Fruit fly (Drosophila melanogaster) whole organism, embryonic: ENCODE measurements around the gene Ythdf.

ENCODE experiments used
- Bgb ChIP-seq: fragments of 200-800 bp; sonication (Bioruptor generic); IDR thresholded peaks from 2 replicates; pipeline ENCODE4 v1.3.6; 2022; ENCODE audit warnings: missing biosample characterization, missing genetic modification characterization; ENCODE audit not compliant: partially characterized antibody
- CG10543 ChIP-seq: fragments of 200-800 bp; sonication (Bioruptor generic); optimal IDR thresholded peaks from 3 replicates; lab custom pipeline; 2017; ENCODE audit warnings: missing biosample characterization, mild to moderate bottlenecking, missing genetic modification characterization, moderate library complexity
- CG10565 ChIP-seq: fragments of 200-800 bp; sonication (Bioruptor generic); optimal IDR thresholded peaks from 3 replicates; lab custom pipeline; 2016; ENCODE audit warnings: missing biosample characterization, mild to moderate bottlenecking, missing genetic modification characterization
- CG11696 ChIP-seq: fragments of 200-800 bp; sonication (Bioruptor generic); IDR thresholded peaks from 2 replicates; pipeline ENCODE4 v1.3.6; 2022; ENCODE audit warnings: missing biosample characterization, missing genetic modification characterization
- CG13296 ChIP-seq: fragments of 200-800 bp; sonication (Bioruptor generic); optimal IDR thresholded peaks from 3 replicates; lab custom pipeline; 2018; ENCODE audit warnings: missing biosample characterization, mild to moderate bottlenecking, missing genetic modification characterization
- CG13424 ChIP-seq: fragments of 200-800 bp; sonication (Bioruptor generic); optimal IDR thresholded peaks from 2 replicates; lab custom pipeline; 2019; ENCODE audit warnings: missing biosample characterization, mild to moderate bottlenecking, missing genetic modification characterization, moderate library complexity
- CG14860 ChIP-seq: fragments of 200-800 bp; sonication (Bioruptor generic); IDR thresholded peaks from 3 replicates; pipeline ENCODE4 v1.3.6; 2022; ENCODE audit warnings: missing biosample characterization, missing genetic modification characterization; ENCODE audit not compliant: partially characterized antibody
- CG16779 ChIP-seq: fragments of 200-800 bp; sonication (Bioruptor generic); IDR thresholded peaks from 2 replicates; pipeline ENCODE4 v1.3.6; 2022; ENCODE audit warnings: missing biosample characterization, missing genetic modification characterization
- CG16863 ChIP-seq: fragments of 200-800 bp; sonication (Bioruptor generic); optimal IDR thresholded peaks from 3 replicates; lab custom pipeline; 2016; ENCODE audit warnings: missing biosample characterization, missing genetic modification characterization
- CG17829 ChIP-seq: fragments of 200-800 bp; optimal IDR thresholded peaks from 2 replicates; lab custom pipeline; 2019; ENCODE audit warnings: missing biosample characterization, mild to moderate bottlenecking, missing genetic modification characterization, moderate library complexity
- CG1832 ChIP-seq: fragments of 200-800 bp; sonication (Bioruptor generic); optimal IDR thresholded peaks from 2 replicates; lab custom pipeline; 2017; ENCODE audit warnings: missing biosample characterization, mild to moderate bottlenecking, missing genetic modification characterization, inconsistent platforms
- CG18619 ChIP-seq: fragments of 200-800 bp; sonication (Bioruptor generic); optimal IDR thresholded peaks from 3 replicates; lab custom pipeline; 2017; ENCODE audit warnings: missing biosample characterization, mild to moderate bottlenecking, missing genetic modification characterization
- CG18764 ChIP-seq: fragments of 200-800 bp; sonication (Bioruptor generic); optimal IDR thresholded peaks from 3 replicates; lab custom pipeline; 2016; ENCODE audit warnings: missing biosample characterization, missing genetic modification characterization
- CG32772 ChIP-seq: fragments of 200-800 bp; sonication (Bioruptor generic); IDR thresholded peaks from 2 replicates; pipeline ENCODE4 v1.3.6; 2022; ENCODE audit warnings: missing biosample characterization, missing genetic modification characterization
- CG3407 ChIP-seq: fragments of 200-800 bp; sonication (Bioruptor generic); optimal IDR thresholded peaks from 2 replicates; lab custom pipeline; 2018; ENCODE audit warnings: missing biosample characterization, mild to moderate bottlenecking, missing genetic modification characterization
- CG34376 ChIP-seq: fragments of 200-800 bp; sonication (Bioruptor generic); optimal IDR thresholded peaks from 2 replicates; lab custom pipeline; 2018; ENCODE audit warnings: missing biosample characterization, mild to moderate bottlenecking, missing genetic modification characterization
- CG4404 ChIP-seq: fragments of 200-800 bp; sonication (Bioruptor generic); IDR thresholded peaks from 2 replicates; pipeline ENCODE4 v1.3.6; 2022; ENCODE audit warnings: missing biosample characterization, missing genetic modification characterization
- CG6683 ChIP-seq: fragments of 200-800 bp; sonication (Bioruptor generic); optimal IDR thresholded peaks from 2 replicates; lab custom pipeline; 2017; ENCODE audit warnings: missing biosample characterization, mild to moderate bottlenecking, missing genetic modification characterization, missing genetic modification reagents
- CG6689 ChIP-seq: fragments of 200-800 bp; sonication (Bioruptor generic); IDR thresholded peaks from 2 replicates; pipeline ENCODE4 v1.3.6; 2022; ENCODE audit warnings: missing biosample characterization, missing genetic modification characterization
- CG7271 ChIP-seq: fragments of 200-800 bp; sonication (Bioruptor generic); optimal IDR thresholded peaks from 2 replicates; lab custom pipeline; 2018; ENCODE audit warnings: missing biosample characterization, mild to moderate bottlenecking, missing genetic modification characterization, moderate library complexity
- CG7372 ChIP-seq: fragments of 200-800 bp; sonication (Bioruptor generic); IDR thresholded peaks from 2 replicates; pipeline ENCODE4 v1.3.6; 2022; ENCODE audit warnings: missing biosample characterization, missing genetic modification characterization
- CG8478 ChIP-seq: fragments of >200 bp; optimal IDR thresholded peaks from 2 replicates; lab custom pipeline; 2018
- CG8924 ChIP-seq: fragments of 200-800 bp; optimal IDR thresholded peaks from 3 replicates; lab custom pipeline; 2019; ENCODE audit warnings: missing biosample characterization, mild to moderate bottlenecking, missing genetic modification characterization, moderate library complexity
- D19A ChIP-seq: fragments of 200-800 bp; optimal IDR thresholded peaks from 3 replicates; lab custom pipeline; 2019; ENCODE audit warnings: missing biosample characterization, mild to moderate bottlenecking, missing genetic modification characterization, moderate library complexity
- Dip2 ChIP-seq: fragments of 200-800 bp; sonication (Bioruptor generic); IDR thresholded peaks from 2 replicates; pipeline ENCODE4 v1.3.6; 2022; ENCODE audit warnings: missing biosample characterization, missing genetic modification characterization
- Dref ChIP-seq: fragments of 200-800 bp; sonication (Bioruptor generic); IDR thresholded peaks from 2 replicates; pipeline ENCODE4 v1.3.6; 2022; ENCODE audit warnings: missing biosample characterization, missing genetic modification characterization
- Fer2 ChIP-seq: fragments of 200-800 bp; sonication (Bioruptor generic); optimal IDR thresholded peaks from 2 replicates; lab custom pipeline; 2018; ENCODE audit warnings: missing biosample characterization, mild to moderate bottlenecking, missing genetic modification characterization, moderate library complexity
- Fer3 ChIP-seq: fragments of 200-800 bp; sonication (Bioruptor generic); optimal IDR thresholded peaks from 2 replicates; lab custom pipeline; 2018; ENCODE audit warnings: missing biosample characterization, mild to moderate bottlenecking, missing genetic modification characterization, moderate library complexity
- H15 ChIP-seq: fragments of 200-800 bp; sonication (Bioruptor generic); IDR thresholded peaks from 3 replicates; pipeline ENCODE4 v1.3.6; 2022; ENCODE audit warnings: missing biosample characterization, missing genetic modification characterization
- HLH3B ChIP-seq: fragments of 200-800 bp; sonication (Bioruptor generic); IDR thresholded peaks from 2 replicates; pipeline ENCODE4 v1.3.6; 2022; ENCODE audit warnings: missing biosample characterization, missing genetic modification characterization
- Sry-δ ChIP-seq: fragments of 200-800 bp; sonication (Bioruptor generic); optimal IDR thresholded peaks from 2 replicates; lab custom pipeline; 2016; ENCODE audit warnings: missing biosample characterization, missing genetic modification characterization
- Vsx1 ChIP-seq: fragments of 200-800 bp; sonication (Bioruptor generic); optimal IDR thresholded peaks from 2 replicates; lab custom pipeline; 2017; ENCODE audit warnings: missing biosample characterization, mild to moderate bottlenecking, missing genetic modification characterization, missing genetic modification reagents
- bbx ChIP-seq: fragments of 200-800 bp; sonication (Bioruptor generic); IDR thresholded peaks from 2 replicates; pipeline ENCODE4 v1.3.6; 2022; ENCODE audit warnings: missing biosample characterization, missing genetic modification characterization; ENCODE audit not compliant: partially characterized antibody
- br ChIP-seq: fragments of >200 bp; optimal IDR thresholded peaks from 2 replicates; lab custom pipeline; 2017
- cg ChIP-seq: fragments of 200-800 bp; sonication (Bioruptor generic); optimal IDR thresholded peaks from 3 replicates; lab custom pipeline; 2019; ENCODE audit warnings: missing biosample characterization, mild to moderate bottlenecking, missing genetic modification characterization, moderate library complexity
- chm ChIP-seq: fragments of 200-800 bp; sonication (Bioruptor generic); IDR thresholded peaks from 2 replicates; pipeline ENCODE4 v1.3.6; 2022; ENCODE audit warnings: missing biosample characterization, missing genetic modification characterization
- crp ChIP-seq, 2 experiments: fragments of 200-800 bp; sonication (Bioruptor generic); optimal IDR thresholded peaks; 2 replicates in 1 of 2; 3 replicates in 1 of 2; lab custom pipeline; 2017; ENCODE audit warnings: missing biosample characterization in 2 of 2, missing genetic modification characterization in 2 of 2, mild to moderate bottlenecking in 1 of 2, moderate library complexity in 1 of 2
- dmrt11E ChIP-seq: fragments of 200-800 bp; sonication (Bioruptor generic); optimal IDR thresholded peaks from 3 replicates; lab custom pipeline; 2018; ENCODE audit warnings: missing biosample characterization, mild to moderate bottlenecking, missing genetic modification characterization, moderate library complexity
- ftz-f1 ChIP-seq: fragments of 200-800 bp; sonication (Bioruptor generic); optimal IDR thresholded peaks from 2 replicates; lab custom pipeline; 2016; ENCODE audit warnings: missing biosample characterization, missing genetic modification characterization
- h ChIP-seq: fragments of >200 bp; optimal IDR thresholded peaks from 2 replicates; lab custom pipeline; 2017
- klu ChIP-seq: fragments of 200-800 bp; sonication (Bioruptor generic); IDR thresholded peaks from 2 replicates; pipeline ENCODE4 v1.3.6; 2022; ENCODE audit warnings: missing biosample characterization, missing genetic modification characterization
- lab ChIP-seq: fragments of 200-800 bp; sonication (Bioruptor generic); optimal IDR thresholded peaks from 3 replicates; lab custom pipeline; 2017; ENCODE audit warnings: missing biosample characterization, missing genetic modification characterization, mild to moderate bottlenecking, moderate library complexity, missing genetic modification reagents
- nerfin-2 ChIP-seq: fragments of 200-800 bp; sonication (Bioruptor generic); IDR thresholded peaks from 2 replicates; pipeline ENCODE4 v1.3.6; 2022; ENCODE audit warnings: missing biosample characterization, missing genetic modification characterization; ENCODE audit not compliant: partially characterized antibody
- repo ChIP-seq: fragments of 200-800 bp; sonication (Bioruptor generic); optimal IDR thresholded peaks from 2 replicates; lab custom pipeline; 2016; ENCODE audit warnings: missing biosample characterization, missing genetic modification characterization
- shn ChIP-seq: fragments of 200-800 bp; sonication (Bioruptor generic); optimal IDR thresholded peaks from 3 replicates; lab custom pipeline; 2016; ENCODE audit warnings: missing biosample characterization, missing genetic modification characterization
- sim ChIP-seq: fragments of 200-800 bp; sonication (Bioruptor generic); IDR thresholded peaks from 2 replicates; pipeline ENCODE4 v1.3.6; 2022; ENCODE audit warnings: missing biosample characterization, missing genetic modification characterization
- sna ChIP-seq: fragments of 200-800 bp; sonication (Bioruptor generic); IDR thresholded peaks from 2 replicates; pipeline ENCODE4 v1.3.6; 2022; ENCODE audit warnings: missing biosample characterization, missing genetic modification characterization; ENCODE audit not compliant: partially characterized antibody
- so ChIP-seq: fragments of 200-800 bp; sonication (Bioruptor generic); IDR thresholded peaks from 3 replicates; pipeline ENCODE4 v1.3.6; 2022; ENCODE audit warnings: missing biosample characterization, missing genetic modification characterization
- sob ChIP-seq: fragments of 200-800 bp; sonication (Bioruptor generic); IDR thresholded peaks from 2 replicates; pipeline ENCODE4 v1.3.6; 2022; ENCODE audit warnings: missing biosample characterization, missing genetic modification characterization
- stwl ChIP-seq: fragments of 200-800 bp; sonication (Bioruptor generic); optimal IDR thresholded peaks from 3 replicates; lab custom pipeline; 2018; ENCODE audit warnings: missing biosample characterization, mild to moderate bottlenecking, missing genetic modification characterization, moderate library complexity
- tgo ChIP-seq: fragments of 200-800 bp; sonication (Bioruptor generic); IDR thresholded peaks from 3 replicates; pipeline ENCODE4 v1.3.6; 2022; ENCODE audit warnings: missing biosample characterization, missing genetic modification characterization

The Ythdf gene

dm6 chr3R:25069569-25069968, 30.5 kb upstream of the Ythdf start, which contains the start of the genes Stt3B and CG11839 (continued):
- TF ChIP-seq nerfin-2 (GFP tag; lab: Robert Waterston, UW): peak; percentile 70; the same call in 1 of the 2 replicates
- peak; percentile 91 for TF ChIP-seq CG14860 (GFP tag; lab: Robert Waterston, UW)
- TF ChIP-seq CG11696 (GFP tag; lab: Robert Waterston, UW): no peak
- TF ChIP-seq Dref (GFP tag; lab: Robert Waterston, UW): peak; percentile 89
- peak; percentile 85; the same call in 1 of the 2 replicates for TF ChIP-seq sob (GFP tag; lab: Robert Waterston, UW)
- TF ChIP-seq Fer3 (tag; lab: Kevin White, UChicago): peak; percentile 70
- no peak for TF ChIP-seq CG8478 (lab: Kevin White, UChicago)
- TF ChIP-seq CG6689 (GFP tag; lab: Robert Waterston, UW): no peak; the same call in 1 of the 2 replicates
- TF ChIP-seq crp (GFP tag; optimal IDR thresholded peaks at IDR 0.05; lab: Kevin White, UChicago): peak in 1 of 2 experiments; percentile 43
- TF ChIP-seq dmrt11E (tag; lab: Kevin White, UChicago): peak; percentile 53
- peak; percentile 84 for TF ChIP-seq bbx
- no peak for TF ChIP-seq CG32772 (GFP tag; lab: Robert Waterston, UW)
- peak; percentile 69 for TF ChIP-seq CG13296 (GFP tag; lab: Kevin White, UChicago)
- TF ChIP-seq Bgb: peak; percentile 91
- no peak for TF ChIP-seq h (lab: Kevin White, UChicago)
- TF ChIP-seq CG6683 (GFP tag; lab: Kevin White, UChicago): no peak
- no peak for TF ChIP-seq Dip2 (GFP tag; lab: Robert Waterston, UW)
- TF ChIP-seq Fer2 (tag; lab: Kevin White, UChicago): peak; percentile 58
- TF ChIP-seq CG10565 (GFP tag; lab: Kevin White, UChicago): no peak
- TF ChIP-seq Sry-δ: peak; percentile 97
- no peak for TF ChIP-seq CG1832 (GFP tag; lab: Kevin White, UChicago)
- TF ChIP-seq HLH3B (GFP tag; lab: Robert Waterston, UW): peak; percentile 56; the same call in 1 of the 2 replicates
- TF ChIP-seq cg (GFP tag; lab: Kevin White, UChicago): no peak
- peak; percentile 72 for TF ChIP-seq CG17829 (tag; lab: Kevin White, UChicago)
- peak; percentile 77 for TF ChIP-seq CG13424
- TF ChIP-seq CG16779: no peak
- TF ChIP-seq so (GFP tag; lab: Robert Waterston, UW): peak; percentile 25; the same call in 1 of the 3 replicates
- TF ChIP-seq CG4404 (GFP tag; lab: Robert Waterston, UW): no peak; the same call in none of the 2 replicates
- no peak for TF ChIP-seq lab (GFP tag; lab: Kevin White, UChicago)
- peak; percentile 67 for TF ChIP-seq CG8924 (tag; lab: Kevin White, UChicago)
- TF ChIP-seq D19A: no peak
- TF ChIP-seq chm (GFP tag; lab: Robert Waterston, UW): no peak
- no peak for TF ChIP-seq CG10543 (GFP tag; lab: Kevin White, UChicago)
- TF ChIP-seq CG18619 (GFP tag; lab: Kevin White, UChicago): no peak
- peak; percentile 25 for TF ChIP-seq ftz-f1 (GFP tag; lab: Kevin White, UChicago)
- peak; percentile 80 for TF ChIP-seq stwl
- peak; percentile 29 for TF ChIP-seq CG34376
- TF ChIP-seq shn (GFP tag; lab: Kevin White, UChicago): peak; percentile 81
- TF ChIP-seq CG7372 (GFP tag; lab: Robert Waterston, UW): peak; percentile 70
- peak; percentile 60 for TF ChIP-seq CG18764
- no peak for TF ChIP-seq sim (GFP tag; lab: Robert Waterston, UW)
- peak; percentile 49 for TF ChIP-seq CG16863 (GFP tag; lab: Kevin White, UChicago)
- TF ChIP-seq sna (GFP tag; lab: Robert Waterston, UW): peak; percentile 93
- no peak for TF ChIP-seq Vsx1
- TF ChIP-seq tgo (GFP tag; lab: Robert Waterston, UW): no peak; the same call in 1 of the 3 replicates
- TF ChIP-seq CG3407 (GFP tag; lab: Kevin White, UChicago): peak; percentile 6
- no peak for TF ChIP-seq klu (GFP tag; lab: Robert Waterston, UW)
- TF ChIP-seq repo (GFP tag; lab: Kevin White, UChicago): peak; percentile 49
- no peak for TF ChIP-seq br (lab: Kevin White, UChicago)
- TF ChIP-seq CG7271 (tag; lab: Kevin White, UChicago): peak; percentile 11
- no peak for TF ChIP-seq H15
